Fruit fly (Drosophila melanogaster) Kc167 (cell line): Measurements from ENCODE around the gene Glut4EF.

ENCODE experiments used
- Myc ChIP-seq: fragments of >200 bp; optimal IDR thresholded peaks from 2 replicates; lab custom pipeline; 2017; ENCODE audit warnings: missing external identifiers
- Sin3A ChIP-seq: fragments of >200 bp; optimal IDR thresholded peaks from 2 replicates; lab custom pipeline; 2018; ENCODE audit warnings: missing external identifiers
- h ChIP-seq: fragments of >200 bp; optimal IDR thresholded peaks from 3 replicates; lab custom pipeline; 2018; ENCODE audit warnings: missing external identifiers
- insv ChIP-seq: fragments of >200 bp; optimal IDR thresholded peaks from 3 replicates; lab custom pipeline; 2018; ENCODE audit warnings: missing external identifiers
- psq ChIP-seq: fragments of >200 bp; optimal IDR thresholded peaks from 2 replicates; lab custom pipeline; 2017; ENCODE audit warnings: missing external identifiers
- ttk ChIP-seq: sonication (Bioruptor generic); optimal IDR thresholded peaks from 2 replicates; lab custom pipeline; 2017; ENCODE audit warnings: missing external identifiers

The Glut4EF gene

dm6 chr3R:9882790-9883189 is 8.3 kb downstream of the Glut4EF start:
- TF ChIP-seq psq (lab: Kevin White, UChicago), result no peak
- TF ChIP-seq Myc, result no peak
- TF ChIP-seq h (lab: Kevin White, UChicago), result no peak

- no peak for TF ChIP-seq Myc
Observed at dm6 chr3R:9883248-9883939, 8.9 kb downstream of the Glut4EF start.

dm6 chr3R:9884461-9885185 is 10.1 kb downstream of the Glut4EF start:
- TF ChIP-seq insv (no peak), ttk (lab: Kevin White, UChicago) (no peak), Myc (no peak), psq (lab: Kevin White, UChicago) (no peak), Sin3A (lab: Kevin White, UChicago) (no peak), h (lab: Kevin White, UChicago) (no peak)

dm6 chr3R:9885464-9886340 is 11.2 kb downstream of the Glut4EF start:
- TF ChIP-seq insv (no peak), Myc (no peak), Sin3A (lab: Kevin White, UChicago) (no peak), ttk (lab: Kevin White, UChicago) (no peak), h (lab: Kevin White, UChicago) (no peak)

dm6 chr3R:9886341-9886959 is 12.0 kb downstream of the Glut4EF start:
- TF ChIP-seq psq (lab: Kevin White, UChicago) (no peak), h (lab: Kevin White, UChicago) (no peak)

dm6 chr3R:9888668-9889302 is 14.3 kb downstream of the Glut4EF start:
- TF ChIP-seq Myc (no peak), insv (no peak), psq (lab: Kevin White, UChicago) (no peak), Sin3A (lab: Kevin White, UChicago) (no peak), ttk (lab: Kevin White, UChicago) (no peak), h (lab: Kevin White, UChicago) (no peak)

dm6 chr3R:9889776-9890175 is 15.3 kb downstream of the Glut4EF start:
- no peak for TF ChIP-seq ttk (lab: Kevin White, UChicago)
- no peak for TF ChIP-seq Myc
- no peak for TF ChIP-seq insv
- TF ChIP-seq h (lab: Kevin White, UChicago), result no peak
- TF ChIP-seq Sin3A (lab: Kevin White, UChicago), result no peak
- TF ChIP-seq psq (lab: Kevin White, UChicago), result no peak

dm6 chr3R:9890759-9891393 is 16.4 kb downstream of the Glut4EF start:
- TF ChIP-seq ttk (lab: Kevin White, UChicago) (no peak), insv (no peak), Myc (no peak), h (lab: Kevin White, UChicago) (no peak), psq (lab: Kevin White, UChicago) (no peak), Sin3A (lab: Kevin White, UChicago) (no peak)

- TF ChIP-seq ttk (lab: Kevin White, UChicago) (no peak), insv (no peak), Myc (no peak), Sin3A (lab: Kevin White, UChicago) (no peak), psq (lab: Kevin White, UChicago) (no peak), h (lab: Kevin White, UChicago) (no peak)
Observed at dm6 chr3R:9891527-9891926, 17.0 kb downstream of the Glut4EF start.

- TF ChIP-seq ttk (lab: Kevin White, UChicago) (no peak), Myc (no peak), insv (no peak), psq (lab: Kevin White, UChicago) (no peak), h (lab: Kevin White, UChicago) (no peak), Sin3A (lab: Kevin White, UChicago) (no peak)
Observed at dm6 chr3R:9891948-9892608, 17.6 kb downstream of the Glut4EF start.

dm6 chr3R:9892664-9893063 is 18.2 kb downstream of the Glut4EF start:
- TF ChIP-seq insv (no peak), h (lab: Kevin White, UChicago) (no peak), psq (lab: Kevin White, UChicago) (no peak), Sin3A (lab: Kevin White, UChicago) (no peak), ttk (lab: Kevin White, UChicago) (no peak), Myc (no peak)
